Fruit fly (Drosophila melanogaster) whole organism, embryonic: Measurements from ENCODE around the gene mat.

Experiments used
- Ada2b ChIP-seq: fragments of 200-800 bp; sonication (Bioruptor generic); IDR thresholded peaks from 2 replicates; pipeline ENCODE4 v1.3.6; 2022; ENCODE audit warnings: missing biosample characterization, missing genetic modification characterization
- CG11560 ChIP-seq: fragments of 200-800 bp; sonication (Bioruptor generic); IDR thresholded peaks from 3 replicates; pipeline ENCODE4 v1.3.6; 2022; ENCODE audit warnings: missing biosample characterization, missing genetic modification characterization
- CG13296 ChIP-seq: fragments of 200-800 bp; sonication (Bioruptor generic); optimal IDR thresholded peaks from 3 replicates; lab custom pipeline; 2018; ENCODE audit warnings: missing biosample characterization, mild to moderate bottlenecking, missing genetic modification characterization
- CG15269 ChIP-seq: fragments of 200-800 bp; sonication (Bioruptor generic); optimal IDR thresholded peaks from 2 replicates; lab custom pipeline; 2018; ENCODE audit warnings: missing biosample characterization, mild to moderate bottlenecking, missing genetic modification characterization, moderate library complexity
- CG16863 ChIP-seq: fragments of 200-800 bp; sonication (Bioruptor generic); optimal IDR thresholded peaks from 3 replicates; lab custom pipeline; 2016; ENCODE audit warnings: missing biosample characterization, missing genetic modification characterization
- CG2129 ChIP-seq: fragments of 200-800 bp; sonication (Bioruptor generic); IDR thresholded peaks from 2 replicates; pipeline ENCODE4 v1.3.6; 2022; ENCODE audit warnings: missing biosample characterization, missing genetic modification characterization; ENCODE audit not compliant: partially characterized antibody
- CG30403 ChIP-seq: fragments of 200-800 bp; sonication (Bioruptor generic); optimal IDR thresholded peaks from 3 replicates; lab custom pipeline; 2016; ENCODE audit warnings: missing biosample characterization, missing genetic modification characterization
- CG4282 ChIP-seq: fragments of 200-800 bp; sonication (Bioruptor generic); optimal IDR thresholded peaks from 2 replicates; lab custom pipeline; 2016; ENCODE audit warnings: missing biosample characterization, missing genetic modification characterization
- CG4617 ChIP-seq: fragments of 200-800 bp; sonication (Bioruptor generic); optimal IDR thresholded peaks from 3 replicates; lab custom pipeline; 2016; ENCODE audit warnings: missing biosample characterization, missing genetic modification characterization, borderline replicate concordance
- CG4707 ChIP-seq: fragments of 200-800 bp; sonication (Bioruptor generic); optimal IDR thresholded peaks from 2 replicates; lab custom pipeline; 2018; ENCODE audit warnings: missing biosample characterization, mild to moderate bottlenecking, missing genetic modification characterization, moderate library complexity
- CG5245 ChIP-seq: fragments of 200-800 bp; sonication (Bioruptor generic); optimal IDR thresholded peaks from 3 replicates; lab custom pipeline; 2016; ENCODE audit warnings: missing biosample characterization, missing genetic modification characterization
- CG6654 ChIP-seq: fragments of 200-800 bp; sonication (Bioruptor generic); optimal IDR thresholded peaks from 2 replicates; lab custom pipeline; 2017; ENCODE audit warnings: missing biosample characterization, mild to moderate bottlenecking, missing genetic modification characterization
- CG6813 ChIP-seq: fragments of 200-800 bp; sonication (Bioruptor generic); optimal IDR thresholded peaks from 2 replicates; lab custom pipeline; 2017; ENCODE audit warnings: missing biosample characterization, missing genetic modification characterization, mild to moderate bottlenecking, moderate library complexity, missing genetic modification reagents
- CG7839 ChIP-seq: fragments of 200-800 bp; sonication (Bioruptor generic); optimal IDR thresholded peaks from 3 replicates; lab custom pipeline; 2018; ENCODE audit warnings: missing biosample characterization, mild to moderate bottlenecking, missing genetic modification characterization, moderate library complexity
- CG8765 ChIP-seq: fragments of 200-800 bp; sonication (Bioruptor generic); IDR thresholded peaks from 2 replicates; pipeline ENCODE4 v1.3.6; 2022; ENCODE audit warnings: missing biosample characterization, missing genetic modification characterization
- CG9215 ChIP-seq: fragments of 200-800 bp; sonication (Bioruptor generic); IDR thresholded peaks from 2 replicates; pipeline ENCODE4 v1.3.6; 2022; ENCODE audit warnings: missing biosample characterization, missing genetic modification characterization
- Dfd ChIP-seq, 2 experiments: fragments of >200 bp; optimal IDR thresholded peaks; 2 replicates each; lab custom pipeline; 2017; ENCODE audit warnings: missing biosample characterization in 2 of 2, missing genetic modification characterization in 2 of 2
- Hmx ChIP-seq: fragments of 200-800 bp; sonication (Bioruptor generic); optimal IDR thresholded peaks from 2 replicates; lab custom pipeline; 2016; ENCODE audit warnings: missing biosample characterization, missing genetic modification characterization
- Hr51 ChIP-seq, 2 experiments: fragments of 200-800 bp; sonication (Bioruptor generic); optimal IDR thresholded peaks; 2 replicates in 1 of 2; 3 replicates in 1 of 2; lab custom pipeline; 2016 to 2018; ENCODE audit warnings: missing biosample characterization in 2 of 2, missing genetic modification characterization in 2 of 2, mild to moderate bottlenecking in 1 of 2, moderate library complexity in 1 of 2
- Jarid2 ChIP-seq: fragments of 200-800 bp; sonication (Bioruptor generic); optimal IDR thresholded peaks from 3 replicates; lab custom pipeline; 2017; ENCODE audit warnings: mild to moderate bottlenecking, missing biosample characterization, missing genetic modification reagents, missing genetic modification characterization
- Lim3 ChIP-seq: fragments of 200-800 bp; sonication (Bioruptor generic); IDR thresholded peaks from 2 replicates; pipeline ENCODE4 v1.3.6; 2022; ENCODE audit warnings: missing biosample characterization, missing genetic modification characterization
- MESR4 ChIP-seq: fragments of 200-800 bp; sonication (Bioruptor generic); optimal IDR thresholded peaks from 2 replicates; lab custom pipeline; 2018; ENCODE audit warnings: missing biosample characterization, mild to moderate bottlenecking, missing genetic modification characterization, moderate library complexity
- Meics ChIP-seq: fragments of 200-800 bp; sonication (Bioruptor generic); optimal IDR thresholded peaks from 2 replicates; lab custom pipeline; 2017; ENCODE audit warnings: missing biosample characterization, mild to moderate bottlenecking, missing genetic modification characterization
- Optix ChIP-seq: fragments of 200-800 bp; sonication (Bioruptor generic); IDR thresholded peaks from 3 replicates; pipeline ENCODE4 v1.3.6; 2022; ENCODE audit warnings: missing biosample characterization, missing genetic modification characterization
- Ravus ChIP-seq: fragments of 200-800 bp; sonication (Bioruptor generic); IDR thresholded peaks from 2 replicates; pipeline ENCODE4 v1.3.6; 2022; ENCODE audit warnings: missing biosample characterization, missing genetic modification characterization
- Side ChIP-seq: fragments of 200-800 bp; sonication (Bioruptor generic); optimal IDR thresholded peaks from 2 replicates; lab custom pipeline; 2016; ENCODE audit warnings: missing biosample characterization, missing genetic modification characterization
- Taf1 ChIP-seq: fragments of 200-800 bp; sonication (Bioruptor generic); IDR thresholded peaks from 2 replicates; pipeline ENCODE4 v1.3.6; 2022; ENCODE audit warnings: missing biosample characterization, missing genetic modification characterization
- az2 ChIP-seq: fragments of 200-800 bp; sonication (Bioruptor generic); optimal IDR thresholded peaks from 3 replicates; lab custom pipeline; 2016; ENCODE audit warnings: missing biosample characterization, missing genetic modification characterization
- chinmo ChIP-seq: fragments of 200-800 bp; sonication (Bioruptor generic); IDR thresholded peaks from 4 replicates; pipeline ENCODE4 v1.3.6; 2022; ENCODE audit warnings: missing biosample characterization, missing genetic modification characterization; ENCODE audit not compliant: partially characterized antibody
- corto ChIP-seq: fragments of 200-800 bp; sonication (Bioruptor generic); optimal IDR thresholded peaks from 2 replicates; lab custom pipeline; 2016; ENCODE audit warnings: missing biosample characterization, mild to moderate bottlenecking, missing genetic modification characterization, moderate library complexity
- dpn ChIP-seq, 2 experiments: fragments of 200-800 bp; sonication (Bioruptor generic); optimal IDR thresholded peaks; 3 replicates each; lab custom pipeline; 2016; ENCODE audit warnings: missing biosample characterization in 2 of 2, missing genetic modification characterization in 2 of 2
- emc ChIP-seq: fragments of 200-800 bp; sonication (Bioruptor generic); optimal IDR thresholded peaks from 2 replicates; lab custom pipeline; 2016; ENCODE audit warnings: missing biosample characterization, missing genetic modification characterization
- fd96Cb ChIP-seq: fragments of 200-800 bp; sonication (Bioruptor generic); optimal IDR thresholded peaks from 2 replicates; lab custom pipeline; 2018; ENCODE audit warnings: missing biosample characterization, mild to moderate bottlenecking, missing genetic modification characterization, moderate library complexity
- hkb ChIP-seq, 2 experiments: fragments of 200-800 bp in 1 of 2; fragments of >200 bp in 1 of 2; sonication (Bioruptor generic) in 1 of 2; IDR thresholded peaks in 1 of 2; optimal IDR thresholded peaks in 1 of 2; 2 replicates each; pipeline versions ENCODE4 v1.3.6 to Lab custom; 2017 to 2022; ENCODE audit warnings: missing biosample characterization in 1 of 2, missing genetic modification characterization in 1 of 2
- hth ChIP-seq: fragments of >200 bp; optimal IDR thresholded peaks from 2 replicates; lab custom pipeline; 2017; ENCODE audit warnings: inconsistent platforms
- kah ChIP-seq: fragments of 200-800 bp; sonication (Bioruptor generic); optimal IDR thresholded peaks from 2 replicates; lab custom pipeline; 2018; ENCODE audit warnings: missing biosample characterization, mild to moderate bottlenecking, missing genetic modification characterization
- knrl ChIP-seq: fragments of 200-800 bp; sonication (Bioruptor generic); IDR thresholded peaks from 3 replicates; pipeline ENCODE4 v1.3.6; 2022; ENCODE audit warnings: missing biosample characterization, missing genetic modification characterization; ENCODE audit not compliant: partially characterized antibody
- lola ChIP-seq, 3 experiments: fragments of >200 bp in 2 of 3; fragments of 200-800 bp in 1 of 3; sonication (Bioruptor generic) in 1 of 3; optimal IDR thresholded peaks; 2 replicates each; lab custom pipeline; 2017 to 2019; ENCODE audit warnings: missing biosample characterization in 3 of 3, missing genetic modification characterization in 3 of 3, mild to moderate bottlenecking in 1 of 3, moderate library complexity in 1 of 3
- luna ChIP-seq: fragments of 200-800 bp; sonication (Bioruptor generic); optimal IDR thresholded peaks from 2 replicates; lab custom pipeline; 2016; ENCODE audit warnings: missing biosample characterization, missing genetic modification characterization
- nau ChIP-seq: fragments of 200-800 bp; sonication (Bioruptor generic); optimal IDR thresholded peaks from 3 replicates; lab custom pipeline; 2017; ENCODE audit warnings: missing biosample characterization, mild to moderate bottlenecking, missing genetic modification characterization, missing genetic modification reagents
- nom ChIP-seq: fragments of 200-800 bp; sonication (Bioruptor generic); optimal IDR thresholded peaks from 2 replicates; lab custom pipeline; 2017; ENCODE audit warnings: missing biosample characterization, missing genetic modification characterization, mild to moderate bottlenecking, moderate library complexity, missing genetic modification reagents
- pho ChIP-seq: fragments of 200-800 bp; sonication (Bioruptor generic); optimal IDR thresholded peaks from 2 replicates; lab custom pipeline; 2016; ENCODE audit warnings: missing biosample characterization, missing genetic modification characterization
- pita ChIP-seq: fragments of 200-800 bp; sonication (Bioruptor generic); optimal IDR thresholded peaks from 2 replicates; lab custom pipeline; 2017; ENCODE audit warnings: missing biosample characterization, mild to moderate bottlenecking, missing genetic modification characterization
- sna ChIP-seq: fragments of 200-800 bp; sonication (Bioruptor generic); IDR thresholded peaks from 2 replicates; pipeline ENCODE4 v1.3.6; 2022; ENCODE audit warnings: missing biosample characterization, missing genetic modification characterization; ENCODE audit not compliant: partially characterized antibody
- tll ChIP-seq, 2 experiments: fragments of 200-800 bp in 1 of 2; fragments of >200 bp in 1 of 2; sonication (Bioruptor generic) in 1 of 2; optimal IDR thresholded peaks; 2 replicates each; lab custom pipeline; 2017 to 2019; ENCODE audit warnings: missing biosample characterization in 2 of 2, missing genetic modification characterization in 2 of 2, mild to moderate bottlenecking in 1 of 2, moderate library complexity in 1 of 2
- vnd ChIP-seq: fragments of 200-800 bp; sonication (Bioruptor generic); IDR thresholded peaks from 3 replicates; pipeline ENCODE4 v1.3.6; 2022; ENCODE audit warnings: missing biosample characterization, missing genetic modification characterization; ENCODE audit not compliant: partially characterized antibody

mat gene

DNA sequence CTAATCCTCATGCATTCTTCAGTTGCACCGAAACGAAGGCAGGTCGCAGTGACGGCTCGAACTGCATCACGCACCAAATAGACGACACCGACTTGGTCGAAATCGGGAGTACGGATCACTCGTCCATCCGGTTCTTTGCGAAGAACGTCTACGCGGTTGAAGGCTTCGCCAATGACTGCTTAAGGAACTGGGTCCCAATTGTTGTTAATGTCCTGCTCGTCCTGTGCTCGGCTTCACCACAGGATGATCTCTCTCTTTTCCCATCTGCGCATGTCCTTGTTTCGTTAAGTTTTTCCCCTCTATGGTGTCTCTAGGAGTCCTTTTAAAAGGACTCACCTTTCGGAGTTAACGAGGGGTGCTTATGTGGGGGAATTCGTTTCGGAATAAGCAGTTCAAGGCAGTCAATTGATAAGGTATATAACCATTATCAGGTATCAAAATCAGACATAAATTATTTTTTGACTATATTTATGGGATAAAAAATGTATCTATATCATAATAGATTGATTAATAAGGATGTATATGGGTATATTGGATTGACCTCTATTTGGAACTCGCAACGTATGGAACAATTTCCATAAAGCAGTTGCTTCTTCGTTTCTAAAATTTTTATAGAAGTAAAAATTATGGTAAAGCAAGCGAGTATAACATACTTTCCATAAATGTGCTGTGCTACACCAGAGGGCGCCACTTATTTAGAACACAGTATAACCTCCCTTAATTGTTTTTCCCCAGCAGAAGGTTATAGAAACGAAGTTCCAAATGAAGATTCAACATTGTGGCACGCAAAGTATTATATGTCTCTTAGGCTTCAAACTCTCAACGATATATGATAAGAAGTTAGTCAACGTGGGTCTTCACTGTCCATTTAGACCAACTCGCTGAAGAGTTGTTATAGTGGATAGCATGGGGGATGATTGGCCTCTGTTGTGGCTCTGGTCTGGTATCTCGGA is 45.4 kb upstream of the mat start, which contains the start of gene dpr20 (continued):
- peak; percentile 65 for TF ChIP-seq fd96Cb (tag; lab: Kevin White, UChicago)
- TF ChIP-seq nom (GFP tag; lab: Kevin White, UChicago) = peak; percentile 59
- no peak; the same call in 1 of the 2 replicates for TF ChIP-seq Ravus
- peak; percentile 66 for TF ChIP-seq emc (GFP tag; lab: Kevin White, UChicago)
- peak; percentile 4 for TF ChIP-seq MESR4 (GFP tag; lab: Kevin White, UChicago)
- peak; percentile 65 for TF ChIP-seq CG30403
- TF ChIP-seq Dfd (GFP tag; optimal IDR thresholded peaks at IDR 0.05; lab: Kevin White, UChicago) = no peak
- TF ChIP-seq Ada2b (GFP tag; lab: Robert Waterston, UW) = peak; percentile 90
- peak; percentile 81 for TF ChIP-seq CG9215
- TF ChIP-seq Taf1 (GFP tag; lab: Robert Waterston, UW) = peak; percentile 79
- TF ChIP-seq vnd (GFP tag; lab: Robert Waterston, UW) = no peak
- no peak for TF ChIP-seq hkb (optimal IDR thresholded peaks at IDR 0.05; lab: Kevin White, UChicago)
- peak; percentile 89 for TF ChIP-seq hkb (GFP tag; IDR thresholded peaks at IDR 0.05; lab: Robert Waterston, UW)
- TF ChIP-seq chinmo (GFP tag; lab: Robert Waterston, UW) = no peak
- TF ChIP-seq hth = no peak
- no peak; the same call in 2 of the 3 replicates for TF ChIP-seq knrl (GFP tag; lab: Robert Waterston, UW)
- peak; percentile 79 to 82 for TF ChIP-seq dpn (GFP tag; optimal IDR thresholded peaks at IDR 0.05; lab: Kevin White, UChicago)
- TF ChIP-seq luna (GFP tag; lab: Kevin White, UChicago) = peak; percentile 16
- peak; percentile 76 for TF ChIP-seq Side (GFP tag; lab: Kevin White, UChicago)
- no peak for TF ChIP-seq sna (GFP tag; lab: Robert Waterston, UW)
- peak in 1 of 3 experiments; percentile 35 for TF ChIP-seq lola (GFP tag; optimal IDR thresholded peaks at IDR 0.05; lab: Kevin White, UChicago)
- peak; percentile 83 for TF ChIP-seq CG7839 (tag; lab: Kevin White, UChicago)
- peak; percentile 52 for TF ChIP-seq CG5245 (GFP tag; lab: Kevin White, UChicago)
- TF ChIP-seq pho (GFP tag; lab: Kevin White, UChicago) = peak; percentile 71
- no peak for TF ChIP-seq kah (GFP tag; lab: Kevin White, UChicago)
- peak; percentile 6 for TF ChIP-seq CG4707
- peak; percentile 83 for TF ChIP-seq CG15269 (tag; lab: Kevin White, UChicago)
- no peak for TF ChIP-seq CG2129 (GFP tag; lab: Robert Waterston, UW)
- TF ChIP-seq tll (GFP tag; optimal IDR thresholded peaks at IDR 0.05; lab: Kevin White, UChicago) = no peak
- TF ChIP-seq pita (GFP tag; lab: Kevin White, UChicago) = peak; percentile 35
- peak; percentile 15 for TF ChIP-seq CG4282
- TF ChIP-seq CG6654 (GFP tag; lab: Kevin White, UChicago) = peak; percentile 42
- peak; percentile 87 for TF ChIP-seq Optix (GFP tag; lab: Robert Waterston, UW)
- TF ChIP-seq Meics = peak; percentile 85
- TF ChIP-seq CG13296 (GFP tag; lab: Kevin White, UChicago) = peak; percentile 70
- TF ChIP-seq CG11560 (tag; lab: Robert Waterston, UW) = peak; percentile 70
- no peak for TF ChIP-seq corto (GFP tag; lab: Kevin White, UChicago)
- peak; percentile 25 for TF ChIP-seq CG4617
- peak; percentile 59 for TF ChIP-seq CG16863 (GFP tag; lab: Kevin White, UChicago)
- TF ChIP-seq CG6813 = peak; percentile 46
- TF ChIP-seq CG8765 (GFP tag; lab: Robert Waterston, UW) = peak; percentile 80
- TF ChIP-seq Lim3 (GFP tag; lab: Robert Waterston, UW) = no peak
- TF ChIP-seq az2 = peak; percentile 65
- TF ChIP-seq Hmx (GFP tag; lab: Kevin White, UChicago) = no peak
- no peak for TF ChIP-seq Jarid2
- peak; percentile 49 to 61 for TF ChIP-seq Hr51 (GFP tag; optimal IDR thresholded peaks at IDR 0.05; lab: Kevin White, UChicago)
- no peak for TF ChIP-seq nau (GFP tag; lab: Kevin White, UChicago)
